Worm (Caenorhabditis elegans) whole organism, late embryonic: Measurements from ENCODE around the gene cdh-5.

ENCODE experiments used
- ama-1 ChIP-seq: fragments of 150-350 bp; optimal IDR thresholded peaks from 2 replicates; lab custom pipeline; 2014
- ceh-19 ChIP-seq: fragments of 200-800 bp; sonication (Bioruptor generic); optimal IDR thresholded peaks from 2 replicates; lab custom pipeline; 2018; ENCODE audit warnings: mild to moderate bottlenecking, missing genetic modification characterization, missing compliant biosample characterization
- elt-2 ChIP-seq: sonication (generic microtip); optimal IDR thresholded peaks from 2 replicates; lab custom pipeline; 2016; ENCODE audit warnings: missing genetic modification reagents, missing genetic modification characterization, missing compliant biosample characterization
- fkh-10 ChIP-seq: fragments of 150-350 bp; optimal IDR thresholded peaks from 2 replicates; lab custom pipeline; 2014; ENCODE audit warnings: missing biosample characterization, missing genetic modification reagents, missing genetic modification characterization
- fkh-6 ChIP-seq: sonication (generic microtip); optimal IDR thresholded peaks from 2 replicates; lab custom pipeline; 2016; ENCODE audit warnings: missing genetic modification characterization, missing compliant biosample characterization
- nfya-1 ChIP-seq: sonication (generic microtip); optimal IDR thresholded peaks from 2 replicates; lab custom pipeline; 2017; ENCODE audit warnings: missing genetic modification characterization, mild to moderate bottlenecking, missing compliant biosample characterization, antibody characterized with exemption, moderate library complexity
- nhr-232 ChIP-seq: sonication (generic microtip); optimal IDR thresholded peaks from 2 replicates; lab custom pipeline; 2016; ENCODE audit warnings: missing genetic modification characterization, missing compliant biosample characterization
- odd-2 ChIP-seq: sonication (generic microtip); optimal IDR thresholded peaks from 2 replicates; lab custom pipeline; 2017; ENCODE audit warnings: antibody characterized with exemption, mild to moderate bottlenecking, missing genetic modification characterization, missing compliant biosample characterization
- pag-3 ChIP-seq: sonication (generic microtip); optimal IDR thresholded peaks from 2 replicates; lab custom pipeline; 2016; ENCODE audit warnings: missing compliant biosample characterization, missing genetic modification characterization, borderline replicate concordance
- pax-1 ChIP-seq: fragments of 150-350 bp; optimal IDR thresholded peaks from 2 replicates; lab custom pipeline; 2014; ENCODE audit warnings: missing biosample characterization, missing genetic modification characterization
- pha-4 ChIP-seq: fragments of 150-350 bp; optimal IDR thresholded peaks from 2 replicates; lab custom pipeline; 2018; ENCODE audit warnings: missing biosample characterization, missing genetic modification reagents, missing genetic modification characterization
- pqm-1 ChIP-seq: sonication (generic microtip); optimal IDR thresholded peaks from 2 replicates; lab custom pipeline; 2016; ENCODE audit warnings: missing genetic modification characterization, missing compliant biosample characterization
- syd-9 ChIP-seq: sonication (generic microtip); optimal IDR thresholded peaks from 2 replicates; lab custom pipeline; 2016; ENCODE audit warnings: mild to moderate bottlenecking, missing genetic modification characterization, moderate library complexity, missing compliant biosample characterization
- unc-55 ChIP-seq: sonication (generic microtip); optimal IDR thresholded peaks from 2 replicates; lab custom pipeline; 2017; ENCODE audit warnings: missing biosample characterization, missing genetic modification reagents, missing genetic modification characterization

DNA sequence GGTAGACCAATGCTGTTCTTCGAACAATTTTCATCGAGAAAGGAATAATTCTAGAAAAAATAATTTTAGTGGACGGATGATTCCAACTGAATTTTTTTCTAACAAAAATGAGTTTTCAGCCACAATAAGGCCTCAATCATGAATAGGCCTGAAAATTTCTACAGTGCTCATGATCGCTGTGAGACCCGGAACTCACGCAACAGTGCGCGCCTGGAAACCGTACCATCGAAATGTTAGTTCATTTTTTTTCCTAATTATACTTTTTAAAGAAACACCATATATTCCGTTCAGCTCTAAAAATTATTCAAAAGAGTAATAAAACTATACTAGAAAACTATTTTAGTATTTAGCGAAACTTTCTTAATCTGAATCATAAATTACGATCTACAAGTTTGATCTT lies 56.2 kb downstream of the cdh-5 start:
- TF ChIP-seq nhr-232 (tag; lab: Kevin White, UChicago) (no peak), fkh-10 (GFP tag; lab: Kevin White, UChicago) (no peak), fkh-6 (tag; lab: Kevin White, UChicago) (no peak), pha-4 (no peak), pax-1 (no peak), nfya-1 (tag; lab: Kevin White, UChicago) (no peak), ceh-19 (GFP tag; lab: Kevin White, UChicago) (no peak), syd-9 (tag; lab: Kevin White, UChicago) (no peak), ama-1 (lab: Kevin White, UChicago) (no peak), odd-2 (tag; lab: Kevin White, UChicago) (no peak), elt-2 (tag; lab: Kevin White, UChicago) (no peak), pqm-1 (tag; lab: Kevin White, UChicago) (no peak), pag-3 (tag; lab: Kevin White, UChicago) (no peak), unc-55 (no peak)
